Worm (Caenorhabditis elegans): Measurements from ENCODE around the gene F40B5.2.

Gene F40B5.2

ce11 chrX:8381651-8382050, 14.0 kb downstream of the F40B5.2 start (continued):
- TF ChIP-seq Y5F2A.4 (GFP tag; optimal IDR thresholded peaks at IDR 0.05) (peak; percentile 38), snpc-4 (tag; optimal IDR thresholded peaks at IDR 0.05) (no peak), nhr-111 (GFP tag; optimal IDR thresholded peaks at IDR 0.05) (peak; percentile 24), zip-2 (tag; optimal IDR thresholded peaks at IDR 0.05) (no peak), tra-1 (GFP tag; IDR thresholded peaks at IDR 0.05) (peak; percentile 85), D1046.2 (GFP tag; IDR thresholded peaks at IDR 0.05) (0 out of 2 replicates have a peak, but pooled peaks have one; percentile 13), lsy-2 (tag; optimal IDR thresholded peaks at IDR 0.05) (peak in 1 of 2 experiments; percentile 27), F37D6.2 (tag; optimal IDR thresholded peaks at IDR 0.05) (no peak), ces-1 (GFP tag; optimal IDR thresholded peaks at IDR 0.05) (no peak), spr-3 (GFP tag; optimal IDR thresholded peaks at IDR 0.05) (no peak), daf-19 (GFP tag; conservative IDR thresholded peaks at IDR 0.05) (peak; percentile 57; the same call in 1 of the 2 replicates), lir-3 (tag; optimal IDR thresholded peaks at IDR 0.05) (peak; percentile 17), nhr-28 (tag; optimal IDR thresholded peaks at IDR 0.05) (no peak), unc-130 (GFP tag; optimal IDR thresholded peaks at IDR 0.05) (peak; percentile 3), nhr-48 (tag; optimal IDR thresholded peaks at IDR 0.05) (no peak), ztf-11 (tag; optimal IDR thresholded peaks at IDR 0.05) (no peak), rbr-2 (tag; optimal IDR thresholded peaks at IDR 0.05) (peak; percentile 13), mdt-29 (GFP tag; IDR thresholded peaks at IDR 0.05) (no peak), F49E8.2 (tag; optimal IDR thresholded peaks at IDR 0.05; ENCODE audit: borderline replicate concordance) (peak; percentile 22), ZK546.5 (tag; optimal IDR thresholded peaks at IDR 0.05) (no peak)

ce11 chrX:8384642-8385181, 17.1 kb downstream of the F40B5.2 start, which contains the start of gene F41D9.2:
F41D9.2 (minus strand) TSS chrX:8384945.
- no peak for TF ChIP-seq aly-2 (tag; optimal IDR thresholded peaks at IDR 0.05)
- peak; percentile 27; the same call in 1 of the 2 replicates for TF ChIP-seq set-16 (GFP tag; IDR thresholded peaks at IDR 0.05)
- peak; percentile 61 for TF ChIP-seq mxl-3 (GFP tag; optimal IDR thresholded peaks at IDR 0.05)
- TF ChIP-seq snpc-1.2 (GFP tag; IDR thresholded peaks at IDR 0.05), result no peak
- TF ChIP-seq hmg-1.1 (GFP tag; IDR thresholded peaks at IDR 0.05), result 0 out of 2 replicates have a peak, but pooled peaks have one; percentile 17
- TF ChIP-seq aha-1 (tag), result peak; percentile 3
- peak in 1 of 2 experiments; percentile 16 for TF ChIP-seq mdl-1 (tag; optimal IDR thresholded peaks at IDR 0.05)
- TF ChIP-seq sdz-12 (GFP tag; optimal IDR thresholded peaks at IDR 0.05), result no peak
- TF ChIP-seq nhr-28 (tag; optimal IDR thresholded peaks at IDR 0.05), result peak; percentile 14
- peak in 1 of 2 experiments; percentile 87 for TF ChIP-seq unc-62 (GFP tag; optimal IDR thresholded peaks at IDR 0.05 in 1 of 2)
- TF ChIP-seq unc-62 (tag; optimal IDR thresholded peaks at IDR 0.05), result no peak
- no peak for TF ChIP-seq nhr-111 (GFP tag; optimal IDR thresholded peaks at IDR 0.05)
- TF ChIP-seq ztf-11 (tag; optimal IDR thresholded peaks at IDR 0.05), result no peak
- TF ChIP-seq fos-1 (tag; optimal IDR thresholded peaks at IDR 0.05), result no peak
- TF ChIP-seq hlh-11 (tag; optimal IDR thresholded peaks at IDR 0.05), result peak; percentile 26
- TF ChIP-seq arid-1 (GFP tag; conservative IDR thresholded peaks at IDR 0.05), result no peak
- TF ChIP-seq hlh-30 (tag; optimal IDR thresholded peaks at IDR 0.05; ENCODE audit: insufficient read depth), result peak; percentile 68
- no peak for TF ChIP-seq F26F4.8 (GFP tag; conservative IDR thresholded peaks at IDR 0.05)

- TF ChIP-seq vab-7 (GFP tag; IDR thresholded peaks at IDR 0.05) (peak; percentile 67), ceh-44 (GFP tag; IDR thresholded peaks at IDR 0.05) (peak; percentile 54; the same call in 1 of the 2 replicates), zag-1 (tag; optimal IDR thresholded peaks at IDR 0.05) (no peak), F37D6.2 (tag; optimal IDR thresholded peaks at IDR 0.05) (no peak), duxl-1 (tag; optimal IDR thresholded peaks at IDR 0.05; ENCODE audit: poor library complexity) (peak; percentile 50), rbr-2 (tag; optimal IDR thresholded peaks at IDR 0.05) (peak; percentile 66), lin-39 (tag; optimal IDR thresholded peaks at IDR 0.05) (no peak), spr-3 (GFP tag; optimal IDR thresholded peaks at IDR 0.05) (no peak), ceh-20 (GFP tag; IDR thresholded peaks at IDR 0.05) (no peak), lin-15B (tag; optimal IDR thresholded peaks at IDR 0.05) (no peak), daf-12 (tag; optimal IDR thresholded peaks at IDR 0.05) (no peak), skn-1 (tag; optimal IDR thresholded peaks at IDR 0.05) (no peak), zfp-3 (GFP tag; conservative IDR thresholded peaks at IDR 0.05) (0 out of 2 replicates have a peak, but pooled peaks have one; percentile 38), nhr-6 (tag; optimal IDR thresholded peaks at IDR 0.05) (no peak), ceh-82 (tag; optimal IDR thresholded peaks at IDR 0.05) (no peak), sdz-12 (GFP tag; optimal IDR thresholded peaks at IDR 0.05) (no peak), fos-1 (tag; optimal IDR thresholded peaks at IDR 0.05) (no peak), unc-130 (GFP tag; optimal IDR thresholded peaks at IDR 0.05) (no peak), aha-1 (tag) (peak; percentile 72)
Observed at ce11 chrX:8386068-8386851, 18.6 kb downstream of the F40B5.2 start.

All from whole organism, L4 larva.